Fruit fly (Drosophila melanogaster): Measurements from ENCODE around the gene CG7694.

CG7694 gene

DNA sequence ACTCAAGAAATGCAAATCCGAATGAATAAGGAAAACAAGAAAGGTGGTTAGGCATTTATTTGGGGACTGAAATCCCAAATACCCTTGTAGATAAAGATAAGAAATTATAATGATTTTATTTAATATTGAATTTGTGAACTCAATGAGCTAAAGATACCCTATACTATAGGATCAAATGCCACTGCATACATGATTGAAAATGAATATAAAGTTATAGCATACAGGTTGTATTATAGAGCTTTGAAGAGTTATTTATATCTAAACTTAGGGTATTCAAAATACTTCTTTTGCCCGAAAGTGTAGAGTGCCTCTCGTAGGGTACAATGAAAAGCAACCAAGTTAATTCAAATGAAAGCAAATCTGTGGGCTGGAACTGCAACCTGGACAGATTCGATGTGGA lies 43.1 kb downstream of the CG7694 start:
- TF ChIP-seq ovo (GFP tag; optimal IDR thresholded peaks at IDR 0.05) (no peak), bab1 (GFP tag; optimal IDR thresholded peaks at IDR 0.05) (no peak), toe (GFP tag; optimal IDR thresholded peaks at IDR 0.05) (no peak), CG14711 (tag; optimal IDR thresholded peaks at IDR 0.05) (no peak), cic (GFP tag; optimal IDR thresholded peaks at IDR 0.05) (no peak), pad (GFP tag; optimal IDR thresholded peaks at IDR 0.05) (no peak), CG12768 (GFP tag; optimal IDR thresholded peaks at IDR 0.05) (no peak), CG11617 (GFP tag; optimal IDR thresholded peaks at IDR 0.05) (no peak), cnc (optimal IDR thresholded peaks at IDR 0.05) (no peak), CG7101 (tag; optimal IDR thresholded peaks at IDR 0.05) (no peak), CG7045 (GFP tag; optimal IDR thresholded peaks at IDR 0.05) (no peak), CG5204 (GFP tag; optimal IDR thresholded peaks at IDR 0.05) (no peak), kay (GFP tag; ENCODE audit: borderline replicate concordance) (no peak), Hr96 (GFP tag; optimal IDR thresholded peaks at IDR 0.05) (no peak), CG1620 (GFP tag; optimal IDR thresholded peaks at IDR 0.05) (no peak), Clk (GFP tag; optimal IDR thresholded peaks at IDR 0.05) (no peak)

DNA sequence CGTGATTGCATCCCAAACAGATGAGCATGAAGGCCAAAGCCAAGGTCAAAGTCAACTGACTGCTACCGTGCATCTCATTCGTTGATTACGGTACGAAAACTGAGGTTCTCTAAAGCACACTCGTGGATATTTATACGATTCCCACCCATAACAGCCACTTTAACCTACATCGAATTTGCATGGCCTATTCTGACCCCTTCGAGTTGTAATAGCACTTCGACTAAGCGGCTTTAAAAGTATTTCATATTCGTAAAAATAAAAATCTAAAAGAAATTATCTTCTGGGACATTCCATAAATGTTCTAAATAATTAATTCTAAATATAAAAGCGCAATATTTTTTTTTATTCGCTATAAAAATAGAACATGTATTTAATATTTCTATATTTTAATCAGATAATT lies 44.5 kb downstream of the CG7694 start, which contains the start of gene CG7695:
CG7695 (minus strand) TSS at position 101 of the 400 bp plus-strand sequence.
- TF ChIP-seq CG11617 (GFP tag; optimal IDR thresholded peaks at IDR 0.05) (no peak), CG5204 (GFP tag; optimal IDR thresholded peaks at IDR 0.05) (no peak), CG7101 (tag; optimal IDR thresholded peaks at IDR 0.05) (no peak), toe (GFP tag; optimal IDR thresholded peaks at IDR 0.05) (no peak), bab1 (GFP tag; optimal IDR thresholded peaks at IDR 0.05) (no peak), CG33017 (tag; optimal IDR thresholded peaks at IDR 0.05) (no peak), Mnt (GFP tag; optimal IDR thresholded peaks at IDR 0.05) (no peak), cnc (optimal IDR thresholded peaks at IDR 0.05) (no peak), CG12768 (GFP tag; optimal IDR thresholded peaks at IDR 0.05) (no peak), CG1620 (GFP tag; optimal IDR thresholded peaks at IDR 0.05) (no peak), pad (GFP tag; optimal IDR thresholded peaks at IDR 0.05) (no peak), ovo (GFP tag; optimal IDR thresholded peaks at IDR 0.05) (no peak), Hr96 (GFP tag; optimal IDR thresholded peaks at IDR 0.05) (no peak), cic (GFP tag; optimal IDR thresholded peaks at IDR 0.05) (no peak), tj (GFP tag; optimal IDR thresholded peaks at IDR 0.05) (no peak), kay (GFP tag; ENCODE audit: borderline replicate concordance) (no peak), Clk (GFP tag; optimal IDR thresholded peaks at IDR 0.05) (no peak), Crg-1 (GFP tag; optimal IDR thresholded peaks at IDR 0.05) (no peak)

DNA sequence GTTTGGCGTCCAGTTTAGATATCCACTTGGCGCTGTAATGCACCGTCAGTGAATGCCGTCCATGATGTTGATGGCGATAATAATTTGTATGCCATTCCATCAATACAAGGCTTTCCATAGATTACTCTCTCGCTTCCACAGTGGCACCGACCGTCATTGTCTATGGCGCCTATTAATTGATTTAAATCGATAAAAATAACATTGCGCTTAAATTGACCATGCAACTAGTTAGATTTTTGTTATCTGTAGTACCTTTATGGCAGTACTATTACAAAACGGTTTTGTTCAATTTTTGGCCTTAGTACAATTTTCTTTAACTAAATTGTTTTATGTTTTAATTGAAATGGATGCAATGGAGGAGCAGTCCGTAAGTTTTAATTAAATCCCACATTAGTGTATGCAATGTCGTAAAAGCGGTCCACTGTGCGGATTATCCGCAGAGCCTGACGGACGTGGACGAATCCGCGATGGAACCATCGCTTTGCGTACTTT lies 46.6 kb downstream of the CG7694 start:
- TF ChIP-seq Hr96 (GFP tag; optimal IDR thresholded peaks at IDR 0.05) (no peak), Crg-1 (GFP tag; optimal IDR thresholded peaks at IDR 0.05) (no peak), pad (GFP tag; optimal IDR thresholded peaks at IDR 0.05) (no peak), Mnt (GFP tag; optimal IDR thresholded peaks at IDR 0.05) (no peak), cnc (optimal IDR thresholded peaks at IDR 0.05) (no peak), CG7101 (tag; optimal IDR thresholded peaks at IDR 0.05) (no peak), CG1620 (GFP tag; optimal IDR thresholded peaks at IDR 0.05) (no peak), bab1 (GFP tag; optimal IDR thresholded peaks at IDR 0.05) (no peak), CG7045 (GFP tag; optimal IDR thresholded peaks at IDR 0.05) (no peak), Clk (GFP tag; optimal IDR thresholded peaks at IDR 0.05) (no peak), CG33017 (tag; optimal IDR thresholded peaks at IDR 0.05) (no peak), toe (GFP tag; optimal IDR thresholded peaks at IDR 0.05) (no peak), CG12768 (GFP tag; optimal IDR thresholded peaks at IDR 0.05) (no peak)

DNA sequence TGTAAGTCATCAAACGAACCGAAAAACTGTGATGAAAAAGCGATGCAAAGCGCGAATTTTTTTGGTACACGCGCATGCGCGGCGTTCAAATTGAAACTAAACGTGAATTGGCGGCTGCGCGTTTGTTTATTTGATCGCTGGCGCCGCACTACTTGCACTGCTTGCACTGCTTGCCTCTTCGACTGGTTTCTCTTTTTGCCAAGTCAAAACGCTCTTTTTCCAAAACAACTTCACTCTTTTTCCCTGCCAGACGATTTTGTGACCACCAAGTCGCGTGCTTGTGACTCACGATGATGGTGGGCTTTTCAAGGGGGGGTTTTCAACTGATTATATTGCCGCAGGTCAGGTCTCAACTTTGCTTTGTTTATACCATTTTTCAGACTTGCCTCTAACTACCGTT lies 48.3 kb downstream of the CG7694 start, which contains the start of gene CG14304:
CG14304 (minus strand) TSS at position 98 of the 400 bp plus-strand sequence.
- no peak for TF ChIP-seq kay (GFP tag; ENCODE audit: borderline replicate concordance)
- TF ChIP-seq CG33017 (tag; optimal IDR thresholded peaks at IDR 0.05): no peak
- TF ChIP-seq CG7101 (tag; optimal IDR thresholded peaks at IDR 0.05): no peak
- no peak for TF ChIP-seq bab1 (GFP tag; optimal IDR thresholded peaks at IDR 0.05)
- TF ChIP-seq Crg-1 (GFP tag; optimal IDR thresholded peaks at IDR 0.05): no peak
- no peak for TF ChIP-seq toe (GFP tag; optimal IDR thresholded peaks at IDR 0.05)
- TF ChIP-seq pad (GFP tag; optimal IDR thresholded peaks at IDR 0.05): no peak
- no peak for TF ChIP-seq CG1620 (GFP tag; optimal IDR thresholded peaks at IDR 0.05)
- TF ChIP-seq Clk (GFP tag; optimal IDR thresholded peaks at IDR 0.05): no peak
- TF ChIP-seq cnc (optimal IDR thresholded peaks at IDR 0.05): no peak
- TF ChIP-seq CG11617 (GFP tag; optimal IDR thresholded peaks at IDR 0.05): no peak
- TF ChIP-seq Mnt (GFP tag; optimal IDR thresholded peaks at IDR 0.05): no peak
- no peak for TF ChIP-seq ovo (GFP tag; optimal IDR thresholded peaks at IDR 0.05)
- TF ChIP-seq CG7045 (GFP tag; optimal IDR thresholded peaks at IDR 0.05): no peak
- no peak for TF ChIP-seq cic (GFP tag; optimal IDR thresholded peaks at IDR 0.05)
- no peak for TF ChIP-seq Hr96 (GFP tag; optimal IDR thresholded peaks at IDR 0.05)
- no peak for TF ChIP-seq CG5204 (GFP tag; optimal IDR thresholded peaks at IDR 0.05)
- no peak for TF ChIP-seq tj (GFP tag; optimal IDR thresholded peaks at IDR 0.05)
- no peak for TF ChIP-seq CG12768 (GFP tag; optimal IDR thresholded peaks at IDR 0.05)
- TF ChIP-seq CG14711 (tag; optimal IDR thresholded peaks at IDR 0.05): no peak

DNA sequence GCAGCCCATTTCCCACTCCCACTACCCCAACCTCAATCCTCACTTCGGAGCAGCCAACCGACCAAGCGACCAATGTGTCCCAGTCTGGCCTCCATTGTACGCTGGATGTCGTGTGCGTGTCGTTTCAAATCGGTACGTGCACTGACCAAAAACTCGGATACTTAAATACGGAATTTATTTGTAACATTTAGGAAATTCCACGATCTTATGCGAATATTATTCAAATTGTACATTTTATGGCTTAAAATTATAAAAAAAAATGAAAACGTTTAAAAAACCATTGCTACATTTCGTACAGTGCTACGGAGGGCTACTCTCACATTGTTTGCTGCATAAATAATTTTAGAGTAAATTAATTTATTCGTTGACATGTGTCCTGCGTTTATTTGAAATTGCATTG lies 51.6 kb downstream of the CG7694 start:
- no peak for TF ChIP-seq tj (GFP tag; optimal IDR thresholded peaks at IDR 0.05)
- no peak for TF ChIP-seq cic (GFP tag; optimal IDR thresholded peaks at IDR 0.05)
- no peak for TF ChIP-seq Hr96 (GFP tag; optimal IDR thresholded peaks at IDR 0.05)
- TF ChIP-seq bab1 (GFP tag; optimal IDR thresholded peaks at IDR 0.05): no peak
- no peak for TF ChIP-seq Clk (GFP tag; optimal IDR thresholded peaks at IDR 0.05)
- no peak for TF ChIP-seq CG11617 (GFP tag; optimal IDR thresholded peaks at IDR 0.05)
- no peak for TF ChIP-seq Mnt (GFP tag; optimal IDR thresholded peaks at IDR 0.05)
- TF ChIP-seq Crg-1 (GFP tag; optimal IDR thresholded peaks at IDR 0.05): no peak

DNA sequence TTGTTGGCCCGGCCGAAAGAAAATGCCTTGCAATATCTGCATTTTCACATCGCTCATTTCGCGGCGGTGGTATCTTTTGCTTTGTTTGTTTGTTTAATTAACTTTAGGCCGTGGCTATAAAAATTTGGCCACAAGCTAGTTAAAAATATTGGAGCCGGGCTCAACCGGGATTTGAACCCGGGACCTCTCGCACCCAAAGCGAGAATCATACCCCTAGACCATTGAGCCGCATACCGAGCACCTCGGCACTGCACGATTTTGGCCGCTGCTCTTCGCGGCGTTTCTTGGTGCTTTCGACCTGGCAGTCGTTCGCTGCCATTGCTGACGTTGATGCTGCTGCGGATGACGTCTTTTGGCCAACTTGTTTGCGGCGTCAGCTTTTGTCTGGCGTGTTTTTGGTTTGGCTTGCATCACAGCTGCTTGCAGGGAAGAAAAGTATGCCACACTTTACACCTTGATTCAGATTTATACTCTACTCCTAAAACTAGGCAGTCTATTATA lies 55.5 kb downstream of the CG7694 start:
- TF ChIP-seq tj (GFP tag; optimal IDR thresholded peaks at IDR 0.05) (peak; percentile 71), Clk (GFP tag; optimal IDR thresholded peaks at IDR 0.05) (no peak)

Data from whole organism, adult.